Worm (Caenorhabditis elegans): Measurements from ENCODE around the gene gna-1.

- TF ChIP-seq chd-7 (tag; optimal IDR thresholded peaks at IDR 0.05) (no peak), gei-17 (GFP tag; optimal IDR thresholded peaks at IDR 0.05) (no peak), egl-18 (GFP tag; IDR thresholded peaks at IDR 0.05) (no peak), cebp-1 (GFP tag; IDR thresholded peaks at IDR 0.05) (no peak), cebp-1 (tag; optimal IDR thresholded peaks at IDR 0.05) (no peak), madf-10 (tag; optimal IDR thresholded peaks at IDR 0.05) (no peak), lin-40 (tag; optimal IDR thresholded peaks at IDR 0.05) (no peak), snpc-4 (GFP tag; optimal IDR thresholded peaks at IDR 0.05) (no peak), snpc-4 (tag; optimal IDR thresholded peaks at IDR 0.05) (no peak), attf-6 (GFP tag; IDR thresholded peaks at IDR 0.05) (no peak), lag-1 (GFP tag; IDR thresholded peaks at IDR 0.05) (no peak), unc-62 (GFP tag; optimal IDR thresholded peaks at IDR 0.05) (no peak)
These were observed 42.4 kb downstream of the gna-1 start, which contains the start of gene lys-1 for ce11 chrV:10277579-10277978.
